Worm (Caenorhabditis elegans): ENCODE measurements around the gene srb-11.

The srb-11 gene

DNA sequence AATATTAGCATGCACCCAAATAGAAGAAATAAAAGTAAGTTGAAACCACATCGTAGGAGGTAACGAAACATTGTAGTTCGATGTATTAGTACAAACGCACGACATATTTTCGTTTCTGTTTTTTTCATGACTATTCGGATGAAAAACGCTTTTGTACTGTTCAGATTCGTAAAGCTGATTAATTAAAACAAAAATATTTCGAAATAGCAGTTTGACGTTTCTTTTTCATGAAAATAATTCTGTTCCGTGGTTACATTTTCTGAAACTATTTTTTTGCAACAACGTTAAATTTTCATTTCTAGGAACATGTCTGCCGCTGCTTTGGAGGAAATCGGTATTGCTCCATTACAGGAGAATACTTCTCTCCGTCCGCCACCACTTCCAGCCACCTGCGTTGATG, 3.2 kb downstream of the srb-11 start, which contains the start of gene rpt-3:
Gene rpt-3, plus strand, starts transcription at position 301 of the 400 bp plus-strand sequence.
- no peak for TF ChIP-seq hnd-1 (tag; optimal IDR thresholded peaks at IDR 0.05)
- TF ChIP-seq flt-1 (GFP tag; IDR thresholded peaks at IDR 0.05): no peak
- no peak for TF ChIP-seq hmg-4 (GFP tag; optimal IDR thresholded peaks at IDR 0.05)
- TF ChIP-seq scrt-1 (GFP tag; IDR thresholded peaks at IDR 0.05): no peak

DNA sequence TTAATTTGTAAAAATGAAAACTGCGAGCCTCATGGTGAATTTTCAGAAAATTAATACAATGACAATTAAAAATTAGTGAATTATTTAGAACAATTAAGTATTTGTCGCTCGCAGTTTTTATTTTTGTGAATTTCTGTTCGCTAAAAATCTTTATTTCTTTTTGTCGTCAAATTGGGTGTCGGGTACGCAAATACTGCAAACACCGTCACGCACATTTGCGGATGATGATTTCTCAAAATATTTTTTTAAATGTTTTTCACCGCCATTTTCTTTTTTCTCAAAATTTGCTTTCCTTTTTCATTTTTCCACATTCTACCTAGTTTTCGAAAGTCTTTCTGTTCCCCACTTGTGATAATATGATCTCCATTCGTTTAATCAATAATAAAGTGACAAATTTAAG, 3.8 kb downstream of the srb-11 start:
- TF ChIP-seq aly-1 (tag; optimal IDR thresholded peaks at IDR 0.05): no peak

DNA sequence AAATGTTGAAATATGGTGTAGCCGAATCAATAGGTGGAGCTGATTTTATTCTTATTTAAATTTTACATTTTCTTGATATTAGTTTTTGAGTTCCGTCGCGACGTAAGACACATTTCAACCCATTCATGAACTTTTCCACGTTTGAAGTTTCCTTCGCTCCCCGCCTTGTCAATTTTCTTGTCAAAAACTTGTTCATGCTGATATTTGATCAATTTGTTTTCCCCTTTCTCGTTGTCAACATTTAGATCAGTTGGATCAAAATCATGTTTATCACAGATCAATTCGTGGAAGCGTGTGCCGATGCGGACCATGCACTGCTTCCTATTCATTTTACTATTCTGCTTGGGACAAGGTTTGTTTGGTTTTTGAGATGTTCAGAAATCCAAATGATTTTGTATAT, 9.8 kb downstream of the srb-11 start, which contains the start of gene chtb-2:
Gene chtb-2, plus strand, starts transcription at position 301 of the 400 bp plus-strand sequence.
- TF ChIP-seq tra-4 (tag; optimal IDR thresholded peaks at IDR 0.05) (no peak), ceh-36 (tag; optimal IDR thresholded peaks at IDR 0.05) (no peak), ceh-13 (GFP tag; optimal IDR thresholded peaks at IDR 0.05) (no peak), tbx-11 (GFP tag; IDR thresholded peaks at IDR 0.05) (no peak), hmbx-1 (tag; optimal IDR thresholded peaks at IDR 0.05) (no peak), hnd-1 (tag; optimal IDR thresholded peaks at IDR 0.05) (no peak), hmg-4 (GFP tag; optimal IDR thresholded peaks at IDR 0.05) (no peak), tbx-37 (GFP tag; conservative IDR thresholded peaks at IDR 0.05) (no peak), scrt-1 (GFP tag; IDR thresholded peaks at IDR 0.05) (no peak), ama-1 (optimal IDR thresholded peaks at IDR 0.05) (no peak), aly-1 (tag; optimal IDR thresholded peaks at IDR 0.05) (no peak), pes-1 (GFP tag; IDR thresholded peaks at IDR 0.05) (no peak), ets-7 (tag; optimal IDR thresholded peaks at IDR 0.05) (no peak), B0310.2 (tag; optimal IDR thresholded peaks at IDR 0.05) (no peak), flt-1 (GFP tag; IDR thresholded peaks at IDR 0.05) (no peak), F13C5.2 (tag; optimal IDR thresholded peaks at IDR 0.05) (no peak), sea-1 (GFP tag; conservative IDR thresholded peaks at IDR 0.05) (no peak)

DNA sequence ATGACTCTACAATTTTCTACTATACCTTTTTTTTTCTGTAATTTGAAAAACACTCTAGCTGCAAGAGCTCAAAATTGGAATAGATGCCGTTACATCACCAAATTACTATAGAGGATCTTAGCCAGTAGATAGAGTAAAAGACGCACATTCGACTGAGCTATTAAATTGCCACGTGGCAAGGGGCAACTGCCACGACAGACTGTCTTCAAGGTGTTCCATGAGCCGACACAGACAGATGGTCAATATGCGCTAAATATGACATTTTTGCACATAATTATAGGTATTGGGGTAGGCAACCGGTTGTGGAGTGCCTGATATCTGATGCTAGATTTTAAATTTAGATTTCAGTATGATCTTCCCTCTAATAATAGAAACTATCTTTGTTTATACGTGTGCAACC, 13.3 kb downstream of the srb-11 start:
- TF ChIP-seq aly-1 (tag; optimal IDR thresholded peaks at IDR 0.05): no peak
- TF ChIP-seq ceh-36 (tag; optimal IDR thresholded peaks at IDR 0.05): no peak
- no peak for TF ChIP-seq ama-1 (optimal IDR thresholded peaks at IDR 0.05)
- no peak for TF ChIP-seq tbx-11 (GFP tag; IDR thresholded peaks at IDR 0.05)
- TF ChIP-seq hmg-4 (GFP tag; optimal IDR thresholded peaks at IDR 0.05): no peak
- no peak for TF ChIP-seq flt-1 (GFP tag; IDR thresholded peaks at IDR 0.05)
- TF ChIP-seq hmbx-1 (tag; optimal IDR thresholded peaks at IDR 0.05): no peak
- no peak for TF ChIP-seq sea-1 (GFP tag; conservative IDR thresholded peaks at IDR 0.05)
- no peak for TF ChIP-seq tra-4 (tag; optimal IDR thresholded peaks at IDR 0.05)
- TF ChIP-seq tbx-37 (GFP tag; conservative IDR thresholded peaks at IDR 0.05): no peak
- no peak for TF ChIP-seq hnd-1 (tag; optimal IDR thresholded peaks at IDR 0.05)
- TF ChIP-seq F13C5.2 (tag; optimal IDR thresholded peaks at IDR 0.05): no peak
- TF ChIP-seq scrt-1 (GFP tag; IDR thresholded peaks at IDR 0.05): no peak
- TF ChIP-seq pes-1 (GFP tag; IDR thresholded peaks at IDR 0.05): no peak

DNA sequence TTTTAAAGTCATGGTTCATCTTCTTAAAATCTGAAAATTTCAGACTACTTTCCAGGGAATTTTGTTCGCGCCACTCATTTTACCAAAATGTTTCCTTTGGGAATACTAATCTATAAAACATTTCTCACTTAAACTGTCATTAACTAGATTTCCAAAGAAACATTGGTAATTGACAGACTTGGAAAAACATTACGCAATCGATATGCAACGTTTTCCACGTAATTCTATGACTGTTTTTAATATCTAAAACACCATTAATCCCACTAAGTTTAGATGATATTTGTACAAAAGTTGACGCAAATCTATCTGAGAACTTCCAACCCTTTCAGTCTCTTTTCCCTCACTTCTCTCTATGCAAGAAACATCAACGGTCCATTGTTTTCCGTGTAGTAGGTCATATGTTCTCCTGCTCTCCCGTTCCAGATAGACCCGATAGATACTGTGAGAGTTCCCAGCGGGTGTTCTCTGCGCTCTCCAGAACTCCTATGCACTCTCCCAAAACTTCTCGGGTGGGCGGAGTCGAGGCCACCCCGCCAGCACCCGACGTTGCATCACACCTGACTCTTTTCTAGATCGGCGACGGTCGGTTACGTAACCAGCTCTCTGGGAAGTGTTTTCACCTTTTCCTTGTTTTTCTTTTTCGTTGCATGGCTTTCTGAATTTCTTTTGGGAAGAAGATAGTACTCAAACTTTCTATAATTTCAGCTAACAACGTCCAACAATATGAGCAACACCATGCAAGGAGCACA, 14.3 kb downstream of the srb-11 start, which contains the start of gene zip-8:
Gene zip-8, plus strand, starts transcription at position 700 of the 749 bp plus-strand sequence.
- TF ChIP-seq flt-1 (GFP tag; IDR thresholded peaks at IDR 0.05) (no peak), aly-1 (tag; optimal IDR thresholded peaks at IDR 0.05) (no peak), tbx-37 (GFP tag; conservative IDR thresholded peaks at IDR 0.05) (no peak), tbx-11 (GFP tag; IDR thresholded peaks at IDR 0.05) (no peak), pes-1 (GFP tag; IDR thresholded peaks at IDR 0.05) (no peak), B0310.2 (tag; optimal IDR thresholded peaks at IDR 0.05) (no peak), F13C5.2 (tag; optimal IDR thresholded peaks at IDR 0.05) (no peak), scrt-1 (GFP tag; IDR thresholded peaks at IDR 0.05) (no peak), ceh-36 (tag; optimal IDR thresholded peaks at IDR 0.05) (no peak), tra-4 (tag; optimal IDR thresholded peaks at IDR 0.05) (no peak), hmbx-1 (tag; optimal IDR thresholded peaks at IDR 0.05) (no peak), ama-1 (optimal IDR thresholded peaks at IDR 0.05) (no peak), ets-7 (tag; optimal IDR thresholded peaks at IDR 0.05) (no peak), hnd-1 (tag; optimal IDR thresholded peaks at IDR 0.05) (no peak), ceh-13 (GFP tag; optimal IDR thresholded peaks at IDR 0.05) (no peak), sea-1 (GFP tag; conservative IDR thresholded peaks at IDR 0.05) (no peak)

DNA sequence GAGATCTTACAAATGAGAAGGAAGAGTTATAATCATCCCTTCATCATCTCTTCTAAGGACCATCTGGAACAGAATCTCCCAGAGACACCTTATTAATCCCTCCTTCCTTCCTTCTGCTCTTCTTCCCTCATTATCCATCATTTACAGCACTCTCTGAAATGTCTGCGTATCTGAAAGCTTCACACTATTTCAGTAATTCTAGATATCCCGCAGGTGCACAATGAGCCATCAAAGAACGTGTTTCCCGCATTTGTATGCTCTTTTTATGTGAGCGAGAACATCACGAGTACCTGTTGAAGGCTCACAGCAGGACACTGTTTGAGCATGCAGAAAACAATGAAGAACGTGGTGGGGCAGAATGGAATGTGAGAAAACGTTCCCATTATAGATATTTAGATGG, 16.3 kb downstream of the srb-11 start:
- TF ChIP-seq flt-1 (GFP tag; IDR thresholded peaks at IDR 0.05) (no peak), B0310.2 (tag; optimal IDR thresholded peaks at IDR 0.05) (no peak), aly-1 (tag; optimal IDR thresholded peaks at IDR 0.05) (no peak), ceh-36 (tag; optimal IDR thresholded peaks at IDR 0.05) (peak; percentile 46), hmbx-1 (tag; optimal IDR thresholded peaks at IDR 0.05) (no peak), ceh-13 (GFP tag; optimal IDR thresholded peaks at IDR 0.05) (no peak)

DNA sequence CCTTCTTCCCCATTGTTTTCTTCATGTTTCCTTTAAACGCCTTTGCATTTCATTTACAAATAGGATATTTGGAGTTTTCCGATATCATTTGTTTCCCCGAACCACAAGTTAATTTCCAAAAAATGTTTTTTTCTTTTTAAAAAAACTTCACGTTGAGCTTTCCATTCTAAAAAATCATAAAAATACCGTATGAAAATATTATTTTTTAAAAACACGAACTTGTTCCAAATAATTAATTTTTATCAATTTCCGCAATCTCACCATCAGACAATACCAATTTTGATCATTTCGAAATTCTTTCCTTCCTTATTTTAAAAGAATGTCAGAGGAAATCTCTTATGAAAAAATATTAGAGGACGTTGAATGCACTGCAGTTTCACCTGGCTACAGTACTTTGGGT, 21.3 kb downstream of the srb-11 start, which contains the start of gene wht-6:
Gene wht-6, plus strand, starts transcription at position 301 of the 400 bp plus-strand sequence.
- TF ChIP-seq hmg-4 (GFP tag; optimal IDR thresholded peaks at IDR 0.05) (no peak), pes-1 (GFP tag; IDR thresholded peaks at IDR 0.05) (no peak), B0310.2 (tag; optimal IDR thresholded peaks at IDR 0.05) (no peak), ceh-36 (tag; optimal IDR thresholded peaks at IDR 0.05) (no peak), ceh-13 (GFP tag; optimal IDR thresholded peaks at IDR 0.05) (no peak)

DNA sequence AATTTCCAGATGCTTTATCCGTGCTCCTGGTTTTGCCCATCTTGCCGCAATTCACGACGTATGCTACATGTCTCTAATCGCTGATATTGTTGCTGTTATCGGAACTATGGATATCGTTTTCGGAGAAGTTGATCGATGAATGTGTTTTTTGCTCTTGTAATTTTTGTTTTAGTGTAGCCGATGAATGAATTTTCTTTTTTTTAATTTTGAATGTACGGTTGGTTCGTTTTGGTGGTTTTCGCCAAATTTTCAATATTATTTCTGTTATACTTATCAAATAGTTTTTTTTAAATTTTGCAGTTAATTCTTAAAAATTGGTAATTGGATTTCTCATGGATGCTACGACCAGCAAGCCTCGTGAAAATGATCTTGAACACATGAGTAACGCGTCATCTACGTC, 25.7 kb downstream of the srb-11 start, which contains the start of gene T26A5.2:
Gene T26A5.2, plus strand, starts transcription at position 301 of the 400 bp plus-strand sequence.
- no peak for TF ChIP-seq tra-4 (tag; optimal IDR thresholded peaks at IDR 0.05)
- TF ChIP-seq sea-1 (GFP tag; conservative IDR thresholded peaks at IDR 0.05): no peak
- TF ChIP-seq ama-1 (optimal IDR thresholded peaks at IDR 0.05): no peak
- no peak for TF ChIP-seq aly-1 (tag; optimal IDR thresholded peaks at IDR 0.05)
- no peak for TF ChIP-seq ceh-13 (GFP tag; optimal IDR thresholded peaks at IDR 0.05)
- TF ChIP-seq F13C5.2 (tag; optimal IDR thresholded peaks at IDR 0.05): no peak
- TF ChIP-seq flt-1 (GFP tag; IDR thresholded peaks at IDR 0.05): no peak
- no peak for TF ChIP-seq hnd-1 (tag; optimal IDR thresholded peaks at IDR 0.05)
- TF ChIP-seq scrt-1 (GFP tag; IDR thresholded peaks at IDR 0.05): no peak
- TF ChIP-seq hmbx-1 (tag; optimal IDR thresholded peaks at IDR 0.05): no peak
- no peak for TF ChIP-seq B0310.2 (tag; optimal IDR thresholded peaks at IDR 0.05)
- TF ChIP-seq tbx-37 (GFP tag; conservative IDR thresholded peaks at IDR 0.05): no peak
- no peak for TF ChIP-seq pes-1 (GFP tag; IDR thresholded peaks at IDR 0.05)
- no peak for TF ChIP-seq hmg-4 (GFP tag; optimal IDR thresholded peaks at IDR 0.05)

All from whole organism, early embryonic.